Fruit fly (Drosophila melanogaster): ENCODE results near the gene CG6961.

DNA sequence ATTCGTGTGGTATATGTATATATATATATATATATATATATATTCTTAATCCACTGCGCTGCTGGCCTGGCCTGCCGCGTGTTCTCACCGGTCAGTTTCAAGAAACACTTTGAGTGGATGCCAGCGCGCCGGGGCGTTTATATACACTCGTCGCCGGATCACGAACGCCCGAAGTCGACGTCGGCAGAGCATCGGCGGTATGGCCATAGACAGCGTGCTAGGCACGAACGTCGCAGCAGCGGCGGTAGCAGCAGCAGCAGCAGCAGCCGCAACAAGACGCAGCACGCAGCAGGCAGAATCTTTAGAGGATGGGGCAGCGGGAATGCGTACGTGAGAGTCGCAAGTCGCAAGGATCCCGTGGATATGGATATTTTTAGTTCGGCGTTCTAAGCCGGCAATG lies 9.6 kb upstream of the CG6961 start, which contains the start of gene bnb:
- no peak for TF ChIP-seq CG8478 (optimal IDR thresholded peaks at IDR 0.05)
- TF ChIP-seq CTCF (optimal IDR thresholded peaks at IDR 0.05): no peak

Measured in S2 (cell line).